Fruit fly (Drosophila melanogaster) whole organism, embryonic: ENCODE results near the gene Nepl9.

Source experiments
- BEAF-32 ChIP-seq: fragments of 200-800 bp; sonication (Bioruptor generic); optimal IDR thresholded peaks from 3 replicates; lab custom pipeline; 2017; ENCODE audit warnings: missing biosample characterization, missing genetic modification characterization, mild to moderate bottlenecking, moderate library complexity, missing genetic modification reagents
- CG12219 ChIP-seq: fragments of 200-800 bp; sonication (Bioruptor generic); optimal IDR thresholded peaks from 3 replicates; lab custom pipeline; 2018; ENCODE audit warnings: missing biosample characterization, mild to moderate bottlenecking, missing genetic modification characterization
- CG12299 ChIP-seq: fragments of 200-800 bp; sonication (Bioruptor generic); optimal IDR thresholded peaks from 2 replicates; lab custom pipeline; 2018; ENCODE audit warnings: missing biosample characterization, mild to moderate bottlenecking, missing genetic modification characterization
- CG12659 ChIP-seq: fragments of 200-800 bp; sonication (Bioruptor generic); optimal IDR thresholded peaks from 3 replicates; lab custom pipeline; 2017; ENCODE audit warnings: mild to moderate bottlenecking, missing biosample characterization, missing genetic modification reagents, missing genetic modification characterization
- CG14710 ChIP-seq: fragments of 200-800 bp; sonication (Bioruptor generic); optimal IDR thresholded peaks from 3 replicates; lab custom pipeline; 2019; ENCODE audit warnings: missing biosample characterization, mild to moderate bottlenecking, missing genetic modification characterization, moderate library complexity
- CG17612 ChIP-seq: fragments of 200-800 bp; sonication (Bioruptor generic); IDR thresholded peaks from 2 replicates; pipeline ENCODE4 v1.3.6; 2022; ENCODE audit warnings: missing biosample characterization, missing genetic modification characterization
- CG17802 ChIP-seq: fragments of 200-800 bp; sonication (Bioruptor generic); optimal IDR thresholded peaks from 2 replicates; lab custom pipeline; 2018; ENCODE audit warnings: missing biosample characterization, mild to moderate bottlenecking, missing genetic modification characterization, moderate library complexity
- CG3407 ChIP-seq: fragments of 200-800 bp; sonication (Bioruptor generic); optimal IDR thresholded peaks from 2 replicates; lab custom pipeline; 2018; ENCODE audit warnings: missing biosample characterization, mild to moderate bottlenecking, missing genetic modification characterization
- CG4424 ChIP-seq: fragments of 200-800 bp; sonication (Bioruptor generic); optimal IDR thresholded peaks from 3 replicates; lab custom pipeline; 2016; ENCODE audit warnings: missing biosample characterization, missing genetic modification characterization
- CG6272 ChIP-seq: fragments of 200-800 bp; sonication (Bioruptor generic); IDR thresholded peaks from 2 replicates; pipeline ENCODE4 v1.3.6; 2022; ENCODE audit warnings: missing biosample characterization, missing genetic modification characterization
- CG7556 ChIP-seq: fragments of 200-800 bp; sonication (Bioruptor generic); optimal IDR thresholded peaks from 2 replicates; lab custom pipeline; 2017; ENCODE audit warnings: missing biosample characterization, mild to moderate bottlenecking, missing genetic modification characterization
- CG7745 ChIP-seq: fragments of 200-800 bp; sonication (Bioruptor generic); optimal IDR thresholded peaks from 2 replicates; lab custom pipeline; 2018; ENCODE audit warnings: missing biosample characterization, mild to moderate bottlenecking, missing genetic modification characterization, moderate library complexity
- CG7963 ChIP-seq: fragments of 200-800 bp; sonication (Bioruptor generic); IDR thresholded peaks from 3 replicates; pipeline ENCODE4 v1.3.6; 2022; ENCODE audit warnings: missing biosample characterization, missing genetic modification characterization; ENCODE audit not compliant: partially characterized antibody
- CG8359 ChIP-seq: fragments of 200-800 bp; sonication (Bioruptor generic); optimal IDR thresholded peaks from 2 replicates; lab custom pipeline; 2017; ENCODE audit warnings: missing biosample characterization, mild to moderate bottlenecking, missing genetic modification characterization, borderline replicate concordance
- Camta ChIP-seq: fragments of 200-800 bp; sonication (Bioruptor generic); optimal IDR thresholded peaks from 2 replicates; lab custom pipeline; 2016; ENCODE audit warnings: missing biosample characterization, missing genetic modification characterization
- Dp ChIP-seq: fragments of 200-800 bp; sonication (Bioruptor generic); optimal IDR thresholded peaks from 2 replicates; lab custom pipeline; 2018; ENCODE audit warnings: missing biosample characterization, mild to moderate bottlenecking, missing genetic modification characterization, moderate library complexity
- HLH3B ChIP-seq: fragments of 200-800 bp; sonication (Bioruptor generic); IDR thresholded peaks from 2 replicates; pipeline ENCODE4 v1.3.6; 2022; ENCODE audit warnings: missing biosample characterization, missing genetic modification characterization
- Hr51 ChIP-seq, 2 experiments: fragments of 200-800 bp; sonication (Bioruptor generic); optimal IDR thresholded peaks; 2 replicates in 1 of 2; 3 replicates in 1 of 2; lab custom pipeline; 2016 to 2018; ENCODE audit warnings: missing biosample characterization in 2 of 2, missing genetic modification characterization in 2 of 2, mild to moderate bottlenecking in 1 of 2, moderate library complexity in 1 of 2
- MBD-R2 ChIP-seq: fragments of 200-800 bp; sonication (Bioruptor generic); IDR thresholded peaks from 2 replicates; pipeline ENCODE4 v1.3.6; 2022; ENCODE audit warnings: missing biosample characterization, missing genetic modification characterization
- MESR4 ChIP-seq: fragments of 200-800 bp; sonication (Bioruptor generic); optimal IDR thresholded peaks from 2 replicates; lab custom pipeline; 2018; ENCODE audit warnings: missing biosample characterization, mild to moderate bottlenecking, missing genetic modification characterization, moderate library complexity
- Max ChIP-seq: fragments of 200-800 bp; sonication (Bioruptor generic); optimal IDR thresholded peaks from 2 replicates; lab custom pipeline; 2016; ENCODE audit warnings: missing biosample characterization, mild to moderate bottlenecking, missing genetic modification characterization
- NC2α ChIP-seq: fragments of 200-800 bp; sonication (Bioruptor generic); optimal IDR thresholded peaks from 2 replicates; lab custom pipeline; 2016; ENCODE audit warnings: missing biosample characterization, missing genetic modification characterization
- Neu2 ChIP-seq: fragments of 200-800 bp; sonication (Bioruptor generic); optimal IDR thresholded peaks from 3 replicates; lab custom pipeline; 2016; ENCODE audit warnings: missing biosample characterization, missing genetic modification characterization, borderline replicate concordance
- Nf-YB ChIP-seq: fragments of 200-800 bp; sonication (Bioruptor generic); optimal IDR thresholded peaks from 3 replicates; lab custom pipeline; 2019; ENCODE audit warnings: missing biosample characterization, mild to moderate bottlenecking, missing genetic modification characterization, moderate library complexity
- Nf-YC ChIP-seq: fragments of 200-800 bp; optimal IDR thresholded peaks from 3 replicates; lab custom pipeline; 2019; ENCODE audit warnings: missing biosample characterization, mild to moderate bottlenecking, missing genetic modification characterization, moderate library complexity
- Opbp ChIP-seq: fragments of 200-800 bp; sonication (Bioruptor generic); IDR thresholded peaks from 3 replicates; pipeline ENCODE4 v1.3.6; 2022; ENCODE audit warnings: missing biosample characterization, missing genetic modification characterization; ENCODE audit not compliant: partially characterized antibody
- Rfx ChIP-seq: fragments of 200-800 bp; sonication (Bioruptor generic); IDR thresholded peaks from 2 replicates; pipeline ENCODE4 v1.3.6; 2022; ENCODE audit warnings: missing biosample characterization, missing genetic modification characterization
- Vsx1 ChIP-seq: fragments of 200-800 bp; sonication (Bioruptor generic); optimal IDR thresholded peaks from 2 replicates; lab custom pipeline; 2017; ENCODE audit warnings: missing biosample characterization, mild to moderate bottlenecking, missing genetic modification characterization, missing genetic modification reagents
- abd-A ChIP-seq: fragments of 200-800 bp; sonication (Bioruptor generic); optimal IDR thresholded peaks from 3 replicates; lab custom pipeline; 2019; ENCODE audit warnings: missing biosample characterization, mild to moderate bottlenecking, missing genetic modification characterization, moderate library complexity
- ac ChIP-seq: fragments of 200-800 bp; sonication (Bioruptor generic); optimal IDR thresholded peaks from 3 replicates; lab custom pipeline; 2017; ENCODE audit warnings: missing biosample characterization, mild to moderate bottlenecking, missing genetic modification characterization
- ash1 ChIP-seq: fragments of 200-800 bp; sonication (Bioruptor generic); optimal IDR thresholded peaks from 2 replicates; lab custom pipeline; 2018; ENCODE audit warnings: missing biosample characterization, mild to moderate bottlenecking, missing genetic modification characterization
- bbx ChIP-seq: fragments of 200-800 bp; sonication (Bioruptor generic); IDR thresholded peaks from 2 replicates; pipeline ENCODE4 v1.3.6; 2022; ENCODE audit warnings: missing biosample characterization, missing genetic modification characterization; ENCODE audit not compliant: partially characterized antibody
- btn ChIP-seq: fragments of 200-800 bp; sonication (Bioruptor generic); optimal IDR thresholded peaks from 2 replicates; lab custom pipeline; 2016; ENCODE audit warnings: missing biosample characterization, missing genetic modification characterization
- cas ChIP-seq: fragments of 200-800 bp; sonication (Bioruptor generic); IDR thresholded peaks from 2 replicates; pipeline ENCODE4 v1.3.6; 2022; ENCODE audit warnings: missing biosample characterization, missing genetic modification characterization
- disco-r ChIP-seq: fragments of 200-800 bp; sonication (Bioruptor generic); optimal IDR thresholded peaks from 2 replicates; lab custom pipeline; 2016; ENCODE audit warnings: missing biosample characterization, missing genetic modification characterization
- ewg ChIP-seq: fragments of 200-800 bp; sonication (Bioruptor generic); optimal IDR thresholded peaks from 3 replicates; lab custom pipeline; 2017; ENCODE audit warnings: mild to moderate bottlenecking, missing biosample characterization, missing genetic modification reagents, missing genetic modification characterization
- exex ChIP-seq: fragments of 200-800 bp; sonication (Bioruptor generic); optimal IDR thresholded peaks from 4 replicates; lab custom pipeline; 2018; ENCODE audit warnings: missing biosample characterization, mild to moderate bottlenecking, missing genetic modification characterization, moderate library complexity
- fd3F ChIP-seq: fragments of 200-800 bp; sonication (Bioruptor generic); optimal IDR thresholded peaks from 2 replicates; lab custom pipeline; 2018; ENCODE audit warnings: missing biosample characterization, mild to moderate bottlenecking, missing genetic modification characterization, moderate library complexity
- fd64A ChIP-seq: fragments of 200-800 bp; sonication (Bioruptor generic); optimal IDR thresholded peaks from 3 replicates; lab custom pipeline; 2018; ENCODE audit warnings: missing biosample characterization, mild to moderate bottlenecking, missing genetic modification characterization
- fd96Cb ChIP-seq: fragments of 200-800 bp; sonication (Bioruptor generic); optimal IDR thresholded peaks from 2 replicates; lab custom pipeline; 2018; ENCODE audit warnings: missing biosample characterization, mild to moderate bottlenecking, missing genetic modification characterization, moderate library complexity
- hbn ChIP-seq: fragments of 200-800 bp; sonication (Bioruptor generic); IDR thresholded peaks from 2 replicates; pipeline ENCODE4 v1.3.6; 2022; ENCODE audit warnings: missing biosample characterization, missing genetic modification characterization; ENCODE audit not compliant: partially characterized antibody
- nerfin-2 ChIP-seq: fragments of 200-800 bp; sonication (Bioruptor generic); IDR thresholded peaks from 2 replicates; pipeline ENCODE4 v1.3.6; 2022; ENCODE audit warnings: missing biosample characterization, missing genetic modification characterization; ENCODE audit not compliant: partially characterized antibody
- otp ChIP-seq: fragments of 200-800 bp; sonication (Bioruptor generic); IDR thresholded peaks from 3 replicates; pipeline ENCODE4, ENCODE4 v1.3.6; 2022; ENCODE audit warnings: missing biosample characterization, missing genetic modification characterization
- pb ChIP-seq: fragments of 200-800 bp; sonication (Bioruptor generic); optimal IDR thresholded peaks from 3 replicates; lab custom pipeline; 2016; ENCODE audit warnings: missing biosample characterization, missing genetic modification characterization
- ro ChIP-seq: fragments of 200-800 bp; sonication (Bioruptor generic); IDR thresholded peaks from 2 replicates; pipeline ENCODE4 v1.3.6; 2022; ENCODE audit warnings: missing biosample characterization, missing genetic modification characterization
- trem ChIP-seq: fragments of 200-800 bp; optimal IDR thresholded peaks from 3 replicates; lab custom pipeline; 2019; ENCODE audit warnings: missing biosample characterization, mild to moderate bottlenecking, missing genetic modification characterization, moderate library complexity
- zen2 ChIP-seq: fragments of 200-800 bp; sonication (Bioruptor generic); IDR thresholded peaks from 3 replicates; pipeline ENCODE4 v1.3.6; 2022; ENCODE audit warnings: missing biosample characterization, missing genetic modification characterization; ENCODE audit not compliant: partially characterized antibody
- zfh1 ChIP-seq: fragments of 200-800 bp; sonication (Bioruptor generic); IDR thresholded peaks from 3 replicates; pipeline ENCODE4 v1.3.6; 2022; ENCODE audit warnings: missing biosample characterization, missing genetic modification characterization

Gene Nepl9

dm6 chr2L:16826872-16827506, 10.1 kb downstream of the Nepl9 start, which contains the start of gene AspRS-m (continued):
- TF ChIP-seq CG7556 (GFP tag; lab: Kevin White, UChicago): no peak
- no peak for TF ChIP-seq cas
- peak; percentile 35 for TF ChIP-seq trem (tag; lab: Kevin White, UChicago)
- TF ChIP-seq otp (GFP tag; lab: Robert Waterston, UW): no peak
- peak; percentile 3 for TF ChIP-seq CG4424 (GFP tag; lab: Kevin White, UChicago)
- no peak for TF ChIP-seq NC2α (GFP tag; lab: Kevin White, UChicago)
- peak; percentile 56 for TF ChIP-seq CG12659 (GFP tag; lab: Kevin White, UChicago)
- no peak for TF ChIP-seq Hr51 (GFP tag; optimal IDR thresholded peaks at IDR 0.05; lab: Kevin White, UChicago)
- no peak for TF ChIP-seq fd3F (GFP tag; lab: Kevin White, UChicago)
- TF ChIP-seq BEAF-32 (GFP tag; lab: Kevin White, UChicago): peak; percentile 88
- no peak for TF ChIP-seq zfh1
- peak; percentile 89 for TF ChIP-seq bbx
- no peak for TF ChIP-seq Max
- 0 out of 2 replicates have a peak, but pooled peaks have one; percentile 14 for TF ChIP-seq CG6272 (GFP tag; lab: Robert Waterston, UW)
- no peak for TF ChIP-seq disco-r
- no peak for TF ChIP-seq Neu2 (GFP tag; lab: Kevin White, UChicago)
- TF ChIP-seq Nf-YB (GFP tag; lab: Kevin White, UChicago): no peak
- TF ChIP-seq fd64A (GFP tag; lab: Kevin White, UChicago): no peak
- TF ChIP-seq Opbp (GFP tag; lab: Robert Waterston, UW): peak; percentile 88; the same call in 2 of the 3 replicates
- peak; percentile 87 for TF ChIP-seq CG7963
- TF ChIP-seq CG17802 (tag; lab: Kevin White, UChicago): no peak
- TF ChIP-seq ro: no peak
- peak; percentile 58; the same call in 1 of the 2 replicates for TF ChIP-seq Rfx (GFP tag; lab: Robert Waterston, UW)
- TF ChIP-seq CG12219 (GFP tag; lab: Kevin White, UChicago): no peak
- TF ChIP-seq CG8359: no peak
- TF ChIP-seq hbn (GFP tag; lab: Robert Waterston, UW): peak; percentile 71
- TF ChIP-seq Camta: no peak
- no peak for TF ChIP-seq abd-A
- TF ChIP-seq CG14710 (tag; lab: Kevin White, UChicago): peak; percentile 64
- TF ChIP-seq MBD-R2 (GFP tag; lab: Robert Waterston, UW): peak; percentile 77
- peak; percentile 27; the same call in 1 of the 3 replicates for TF ChIP-seq zen2 (GFP tag; lab: Robert Waterston, UW)
- peak; percentile 30 for TF ChIP-seq ewg
- TF ChIP-seq CG17612 (GFP tag; lab: Robert Waterston, UW): no peak
- TF ChIP-seq ac (GFP tag; lab: Kevin White, UChicago): no peak
- TF ChIP-seq nerfin-2 (GFP tag; lab: Robert Waterston, UW): peak; percentile 78
- TF ChIP-seq CG7745 (tag; lab: Kevin White, UChicago): no peak
- TF ChIP-seq CG3407: no peak
- TF ChIP-seq pb (GFP tag; lab: Kevin White, UChicago): no peak
- peak; percentile 5 for TF ChIP-seq fd96Cb
- no peak for TF ChIP-seq ash1
- peak; percentile 15 for TF ChIP-seq Dp (GFP tag; lab: Kevin White, UChicago)
- TF ChIP-seq CG12299 (tag; lab: Kevin White, UChicago): no peak
- TF ChIP-seq MESR4 (GFP tag; lab: Kevin White, UChicago): peak; percentile 64
- no peak for TF ChIP-seq exex (tag; lab: Kevin White, UChicago)
- no peak for TF ChIP-seq Vsx1 (GFP tag; lab: Kevin White, UChicago)
- no peak for TF ChIP-seq Nf-YC (tag; lab: Kevin White, UChicago)
- TF ChIP-seq btn: no peak
- no peak for TF ChIP-seq HLH3B (GFP tag; lab: Robert Waterston, UW)
